Worm (Caenorhabditis elegans) whole organism, L3 larva: Measurements from ENCODE around the gene C33C12.12.

Experiments used
- R02D3.7 ChIP-seq: fragments of 150-350 bp; optimal IDR thresholded peaks from 2 replicates; lab custom pipeline; 2014; ENCODE audit warnings: missing biosample characterization, missing genetic modification characterization
- elt-3 ChIP-seq, 3 experiments: fragments of 150-350 bp in 1 of 3; sonication (generic microtip) in 2 of 3; optimal IDR thresholded peaks; 2 replicates in 2 of 3; 4 replicates in 1 of 3; lab custom pipeline; 2014 to 2017; ENCODE audit warnings: missing biosample characterization in 3 of 3, missing genetic modification characterization in 3 of 3
- eor-1 ChIP-seq, 2 experiments: fragments of 150-350 bp; optimal IDR thresholded peaks; 2 replicates each; lab custom pipeline; 2014 to 2018; ENCODE audit warnings: missing biosample characterization in 2 of 2, missing genetic modification characterization in 2 of 2
- fos-1 ChIP-seq: fragments of 150-350 bp; optimal IDR thresholded peaks from 2 replicates; lab custom pipeline; 2014; ENCODE audit warnings: missing biosample characterization, missing genetic modification characterization
- mdl-1 ChIP-seq: fragments of 150-350 bp; optimal IDR thresholded peaks from 2 replicates; lab custom pipeline; 2014; ENCODE audit warnings: missing biosample characterization, missing genetic modification characterization
- nhr-11 ChIP-seq: fragments of 150-350 bp; optimal IDR thresholded peaks from 2 replicates; lab custom pipeline; 2014; ENCODE audit warnings: missing biosample characterization, missing genetic modification characterization
- nhr-25 ChIP-seq: sonication (generic microtip); optimal IDR thresholded peaks from 2 replicates; lab custom pipeline; 2017; ENCODE audit warnings: missing biosample characterization, missing genetic modification characterization
- nhr-28 ChIP-seq: fragments of 150-350 bp; optimal IDR thresholded peaks from 2 replicates; lab custom pipeline; 2014; ENCODE audit warnings: missing biosample characterization, missing genetic modification characterization
- pqm-1 ChIP-seq: fragments of 150-350 bp; optimal IDR thresholded peaks from 2 replicates; lab custom pipeline; 2017; ENCODE audit warnings: missing biosample characterization, missing genetic modification characterization, inconsistent platforms
- skn-1 ChIP-seq: fragments of 150-350 bp; optimal IDR thresholded peaks from 2 replicates; lab custom pipeline; 2014; ENCODE audit warnings: missing biosample characterization, missing genetic modification characterization
- unc-39 ChIP-seq: sonication (generic microtip); optimal IDR thresholded peaks from 4 replicates; lab custom pipeline; 2017; ENCODE audit warnings: missing biosample characterization, missing genetic modification characterization
- unc-62 ChIP-seq: fragments of 150-350 bp; sonication (generic microtip); optimal IDR thresholded peaks from 4 replicates; lab custom pipeline; 2014; ENCODE audit warnings: missing biosample characterization, missing genetic modification reagents, missing genetic modification characterization
- ztf-11 ChIP-seq: fragments of 150-350 bp; optimal IDR thresholded peaks from 2 replicates; lab custom pipeline; 2014; ENCODE audit warnings: missing biosample characterization, missing genetic modification characterization
- ztf-4 ChIP-seq: fragments of 150-350 bp; optimal IDR thresholded peaks from 2 replicates; lab custom pipeline; 2014; ENCODE audit warnings: missing biosample characterization, missing genetic modification characterization

ce11 chrII:2170085-2170484, at the start of gene C33C12.12:
- TF ChIP-seq pqm-1: no peak
- TF ChIP-seq eor-1 (tag; optimal IDR thresholded peaks at IDR 0.05; lab: Kevin White, UChicago): no peak
- TF ChIP-seq ztf-4 (tag; lab: Kevin White, UChicago): no peak
- TF ChIP-seq unc-62 (GFP tag; lab: Kevin White, UChicago): no peak
- no peak for TF ChIP-seq R02D3.7 (tag; lab: Kevin White, UChicago)
- no peak for TF ChIP-seq nhr-25
- no peak for TF ChIP-seq fos-1
- no peak for TF ChIP-seq elt-3 (tag; optimal IDR thresholded peaks at IDR 0.05; lab: Kevin White, UChicago)
- no peak for TF ChIP-seq unc-39 (tag; lab: Kevin White, UChicago)
- TF ChIP-seq nhr-11 (tag; lab: Kevin White, UChicago): no peak
- no peak for TF ChIP-seq ztf-11 (tag; lab: Kevin White, UChicago)
- TF ChIP-seq skn-1 (tag; lab: Kevin White, UChicago): no peak
- TF ChIP-seq nhr-28 (tag; lab: Kevin White, UChicago): no peak
- TF ChIP-seq mdl-1 (tag; lab: Kevin White, UChicago): no peak
